Fruit fly (Drosophila melanogaster) Kc167 (cell line): ENCODE data around the gene Zip89B.

Experiments
- Myc ChIP-seq: fragments of >200 bp; optimal IDR thresholded peaks from 2 replicates; lab custom pipeline; 2017; ENCODE audit warnings: missing external identifiers
- Sin3A ChIP-seq: fragments of >200 bp; optimal IDR thresholded peaks from 2 replicates; lab custom pipeline; 2018; ENCODE audit warnings: missing external identifiers
- h ChIP-seq: fragments of >200 bp; optimal IDR thresholded peaks from 3 replicates; lab custom pipeline; 2018; ENCODE audit warnings: missing external identifiers
- insv ChIP-seq: fragments of >200 bp; optimal IDR thresholded peaks from 3 replicates; lab custom pipeline; 2018; ENCODE audit warnings: missing external identifiers
- psq ChIP-seq: fragments of >200 bp; optimal IDR thresholded peaks from 2 replicates; lab custom pipeline; 2017; ENCODE audit warnings: missing external identifiers
- ttk ChIP-seq: sonication (Bioruptor generic); optimal IDR thresholded peaks from 2 replicates; lab custom pipeline; 2017; ENCODE audit warnings: missing external identifiers

Gene Zip89B

DNA sequence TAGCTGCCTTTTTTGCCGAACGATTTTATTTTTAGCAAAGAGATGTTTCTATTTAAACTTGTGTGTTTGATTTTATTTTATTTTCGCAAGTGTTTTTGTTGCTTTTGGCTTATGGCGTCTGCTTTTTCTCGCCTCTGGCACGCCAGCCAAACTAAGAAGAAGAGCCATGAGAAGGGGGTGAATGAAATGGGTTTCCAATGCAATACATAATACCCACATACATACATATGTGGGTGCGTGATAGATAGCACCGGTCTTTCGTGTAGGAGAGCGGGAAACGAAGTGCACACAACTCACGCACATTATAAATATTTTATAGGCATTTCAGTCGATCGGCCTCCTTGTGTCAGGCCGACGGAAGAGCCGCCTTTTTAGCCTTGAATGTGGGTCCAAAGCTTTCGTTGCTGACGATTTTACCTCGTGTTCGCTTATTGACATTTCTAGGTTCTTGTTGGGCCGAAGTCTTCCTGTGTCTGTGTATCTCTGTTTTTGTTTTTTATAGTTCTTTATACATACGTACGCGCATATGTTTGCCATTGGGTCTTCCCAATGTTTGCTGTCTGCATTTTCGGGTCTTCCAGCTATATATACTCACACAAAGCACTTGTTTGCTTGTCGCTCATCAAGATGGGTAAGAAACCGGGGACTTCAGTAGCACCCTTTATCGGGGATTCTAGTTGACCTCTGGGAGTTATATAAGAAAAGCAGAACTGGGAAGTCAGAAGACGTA is 29.5 kb upstream of the Zip89B start:
- TF ChIP-seq ttk (lab: Kevin White, UChicago) = no peak
- TF ChIP-seq Sin3A = no peak
- TF ChIP-seq Myc (lab: Kevin White, UChicago) = no peak
- TF ChIP-seq insv (lab: Kevin White, UChicago) = no peak
- TF ChIP-seq h (lab: Kevin White, UChicago) = no peak
- no peak for TF ChIP-seq psq (lab: Kevin White, UChicago)

DNA sequence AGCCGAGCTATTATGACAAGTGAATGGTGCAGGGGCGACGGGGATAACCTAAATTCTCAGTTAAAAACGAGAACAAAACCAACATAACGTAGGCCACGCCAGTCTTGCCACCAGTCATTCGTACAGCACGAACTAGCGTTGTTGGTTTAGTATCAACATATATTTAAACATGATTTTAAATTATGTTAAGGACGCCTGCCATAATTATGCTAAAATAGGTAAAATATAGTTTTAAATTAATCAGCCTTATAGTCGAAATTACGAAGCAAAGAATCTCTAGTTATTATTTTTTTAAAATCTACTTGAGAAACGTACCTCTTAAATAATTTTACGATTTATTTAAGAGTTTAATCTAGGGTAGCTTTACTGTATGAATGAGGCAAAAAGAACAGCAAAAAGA is 28.6 kb upstream of the Zip89B start:
- TF ChIP-seq Myc (lab: Kevin White, UChicago) (no peak), Sin3A (no peak)

DNA sequence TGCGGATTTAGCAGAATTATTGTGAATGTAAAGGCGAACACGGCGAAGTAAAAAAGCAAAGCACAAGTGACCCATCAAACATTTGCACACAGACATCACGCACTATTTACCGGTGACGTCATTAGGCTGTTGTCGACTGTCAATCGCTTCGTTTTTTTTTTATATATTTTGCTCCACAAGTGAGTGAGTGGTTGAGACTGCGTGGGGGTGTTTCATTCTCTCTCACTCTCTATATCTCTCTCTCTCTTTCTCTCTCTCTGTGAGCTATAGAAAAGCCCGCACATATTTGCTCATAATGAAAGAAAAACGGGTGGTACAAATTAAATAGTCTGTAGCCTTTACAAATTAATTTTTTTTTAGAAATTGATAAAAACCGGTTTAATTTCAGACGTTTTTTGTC is 28.0 kb upstream of the Zip89B start:
- no peak for TF ChIP-seq psq (lab: Kevin White, UChicago)
- TF ChIP-seq ttk (lab: Kevin White, UChicago) = no peak
- TF ChIP-seq Myc (lab: Kevin White, UChicago) = no peak
- TF ChIP-seq insv (lab: Kevin White, UChicago) = no peak
- no peak for TF ChIP-seq h (lab: Kevin White, UChicago)
- TF ChIP-seq Sin3A = no peak

DNA sequence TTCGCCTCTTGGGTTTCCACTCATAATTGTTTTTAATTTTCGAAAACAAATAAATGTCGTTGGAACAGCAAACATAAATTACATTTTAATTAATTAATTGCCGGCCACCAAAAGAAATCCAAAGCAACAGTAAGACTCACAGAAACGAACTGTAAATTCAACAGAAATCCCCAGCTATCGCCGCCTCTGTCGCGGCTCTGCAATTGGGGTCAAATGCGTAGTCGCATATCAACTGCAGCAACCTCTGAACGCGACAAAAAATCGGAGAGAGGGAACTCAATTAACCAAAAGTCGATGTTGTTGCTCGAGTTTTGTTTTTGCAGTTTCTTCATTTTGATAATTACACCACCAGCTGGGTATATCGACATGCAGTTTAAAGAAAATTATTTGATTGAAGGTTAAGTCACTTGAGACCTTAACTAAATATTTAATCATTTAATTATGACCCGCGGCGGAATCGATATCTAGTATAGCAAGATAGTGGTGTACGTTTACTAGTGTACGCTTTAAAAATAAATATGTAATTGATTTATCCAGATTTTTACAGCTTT is 26.1 kb upstream of the Zip89B start:
- TF ChIP-seq Myc (lab: Kevin White, UChicago) (no peak), ttk (lab: Kevin White, UChicago) (no peak), psq (lab: Kevin White, UChicago) (no peak), h (lab: Kevin White, UChicago) (no peak), Sin3A (no peak), insv (lab: Kevin White, UChicago) (no peak)

DNA sequence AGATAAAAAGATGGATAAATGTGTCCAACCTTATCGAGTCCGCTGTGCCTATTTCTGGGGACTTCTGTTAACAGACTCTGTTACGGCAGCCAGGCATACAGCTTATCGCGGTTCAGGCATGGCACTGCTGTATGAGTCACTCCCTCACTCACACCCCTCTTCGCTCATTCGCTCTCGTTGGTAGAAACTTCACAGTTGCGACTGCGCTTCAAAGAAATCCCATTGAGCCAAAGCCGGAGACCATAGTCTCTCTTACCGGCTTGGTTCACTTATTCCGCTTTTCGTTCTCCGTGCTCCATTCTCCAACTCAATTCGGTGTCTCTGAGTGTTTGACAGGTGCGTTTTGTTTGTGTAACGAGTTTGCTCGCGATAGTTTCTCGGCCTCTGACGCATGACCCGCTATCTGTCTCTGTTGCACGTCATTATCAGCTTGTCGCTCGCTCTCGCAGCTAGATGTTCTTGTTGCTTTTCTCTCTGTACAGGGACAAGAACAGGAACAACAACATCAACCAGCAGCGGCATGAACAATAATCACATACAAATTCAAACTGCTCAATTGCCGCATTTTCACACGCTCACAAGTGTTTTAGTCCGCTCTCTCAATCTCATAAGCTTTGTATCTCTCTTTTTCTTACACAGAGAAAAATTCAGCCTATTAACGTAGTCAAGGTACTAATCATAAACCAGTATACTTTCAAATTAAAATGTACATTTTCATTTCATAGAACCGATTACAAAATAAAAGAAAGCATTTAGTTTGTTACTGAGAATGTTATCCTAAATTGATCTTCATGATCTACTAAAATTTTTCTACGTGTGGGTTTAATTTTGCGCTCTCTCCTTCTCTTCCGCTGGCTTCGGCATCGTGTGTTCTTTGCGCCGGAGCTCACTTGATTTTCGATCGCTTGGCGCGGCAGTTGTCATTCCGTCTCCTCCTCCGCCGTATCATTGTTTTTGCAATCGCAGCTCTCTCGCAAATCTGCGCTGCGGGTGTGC is 25.3 kb upstream of the Zip89B start:
- TF ChIP-seq h (lab: Kevin White, UChicago) (no peak), Myc (lab: Kevin White, UChicago) (no peak), psq (lab: Kevin White, UChicago) (no peak), insv (lab: Kevin White, UChicago) (no peak), ttk (lab: Kevin White, UChicago) (no peak), Sin3A (no peak)

DNA sequence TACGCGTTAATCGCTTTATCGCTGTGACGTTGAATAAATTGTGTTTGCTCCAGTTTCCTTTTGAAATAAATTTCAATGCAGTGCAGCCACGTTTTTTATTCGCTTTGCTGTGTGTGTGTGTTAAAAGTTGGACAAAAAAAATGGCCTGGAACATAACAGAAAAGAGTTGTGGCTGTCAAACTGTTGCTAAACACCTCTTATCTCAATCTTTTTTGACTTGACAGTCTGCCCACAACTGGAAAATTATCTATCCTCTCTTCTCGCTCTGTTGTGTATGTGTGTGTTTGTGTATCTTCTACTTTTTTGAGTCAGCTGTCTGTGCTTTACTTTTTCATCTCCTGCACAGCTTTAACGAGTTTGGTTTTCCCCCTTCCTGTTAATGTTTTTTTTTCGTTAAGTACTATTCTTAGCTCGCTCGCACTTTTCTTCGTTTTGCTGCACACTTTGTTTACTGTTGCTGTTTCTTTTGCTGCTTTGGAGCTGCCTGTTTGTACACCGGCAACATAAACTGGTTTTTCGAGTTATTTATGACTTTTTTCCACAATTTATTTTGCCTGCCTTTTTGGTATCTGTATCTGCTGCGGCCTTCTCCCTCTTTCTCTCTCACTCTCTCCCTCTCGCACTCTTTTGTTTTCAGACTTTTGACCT is 24.4 kb upstream of the Zip89B start:
- TF ChIP-seq Myc (lab: Kevin White, UChicago) = no peak
- TF ChIP-seq insv (lab: Kevin White, UChicago) = no peak
- no peak for TF ChIP-seq ttk (lab: Kevin White, UChicago)
- TF ChIP-seq psq (lab: Kevin White, UChicago) = no peak
- no peak for TF ChIP-seq h (lab: Kevin White, UChicago)
- TF ChIP-seq Sin3A = no peak

DNA sequence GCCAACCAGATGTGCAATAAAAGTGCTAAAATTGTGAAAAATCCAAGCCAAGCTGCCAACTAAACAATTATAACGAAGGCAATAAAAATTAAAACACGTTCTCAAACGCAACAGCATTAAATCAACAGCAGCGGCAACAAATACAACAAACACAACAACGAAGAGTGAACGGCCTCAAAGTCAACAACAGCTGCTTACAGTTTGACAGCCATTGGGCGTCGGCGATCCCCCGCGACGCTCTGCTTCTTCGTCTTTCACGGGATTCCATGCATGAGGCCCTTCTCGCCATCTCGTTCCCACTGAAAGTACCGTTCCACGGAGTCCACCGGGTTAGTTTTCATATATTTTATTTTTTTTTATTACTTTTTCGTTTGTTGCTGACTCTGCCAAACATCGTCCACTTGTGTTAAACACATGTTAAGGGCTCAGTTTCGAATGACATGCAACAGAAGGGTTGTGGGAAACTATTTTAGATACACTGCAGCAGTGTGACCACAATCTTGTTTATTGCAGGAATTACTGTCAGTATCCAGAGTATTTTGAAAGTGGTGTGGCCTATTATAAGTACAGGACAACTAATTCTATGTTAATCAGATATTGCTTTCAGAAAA is 23.4 kb upstream of the Zip89B start:
- TF ChIP-seq Sin3A (no peak), insv (lab: Kevin White, UChicago) (no peak), h (lab: Kevin White, UChicago) (no peak), Myc (lab: Kevin White, UChicago) (no peak), ttk (lab: Kevin White, UChicago) (no peak), psq (lab: Kevin White, UChicago) (no peak)

DNA sequence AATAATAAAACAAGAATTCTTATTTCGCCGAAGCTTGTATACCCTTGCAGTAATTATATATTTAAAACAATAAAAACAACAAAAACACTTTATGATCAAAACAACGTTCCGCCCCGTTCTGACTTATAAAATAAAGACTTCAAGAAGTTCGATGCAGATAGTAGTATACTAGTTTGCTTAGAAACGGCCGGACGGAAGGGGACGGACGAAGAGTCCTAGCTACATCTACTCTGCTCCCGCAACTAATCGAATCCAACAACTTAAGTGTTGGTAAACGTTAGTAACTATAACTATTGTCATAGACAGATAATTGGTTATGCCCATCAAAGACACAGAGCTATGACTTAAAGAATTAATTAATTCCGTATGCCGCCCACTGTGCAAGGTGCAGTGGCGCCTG is 21.1 kb upstream of the Zip89B start:
- TF ChIP-seq psq (lab: Kevin White, UChicago) (no peak), insv (lab: Kevin White, UChicago) (no peak), Myc (lab: Kevin White, UChicago) (no peak), Sin3A (no peak), h (lab: Kevin White, UChicago) (no peak)

DNA sequence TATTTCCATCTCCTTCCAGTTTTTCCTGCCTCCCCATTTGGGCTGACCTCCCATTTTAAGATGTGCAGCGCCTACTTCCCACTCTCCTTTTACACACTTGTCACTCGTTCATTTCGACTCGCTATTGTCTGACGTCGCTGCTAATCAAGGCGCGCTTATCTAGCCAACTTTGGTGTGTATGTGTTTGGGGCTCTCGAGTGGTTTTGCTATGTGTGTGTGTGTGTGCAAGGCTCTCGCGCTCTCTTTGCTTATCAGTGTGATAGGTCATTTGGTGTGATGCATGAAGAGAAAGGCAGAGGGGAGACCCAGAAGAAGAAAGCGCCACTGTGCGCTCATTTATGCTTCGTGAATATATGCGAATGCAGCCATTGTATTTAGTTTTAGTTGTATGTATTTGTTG is 20.7 kb upstream of the Zip89B start:
- TF ChIP-seq Myc (lab: Kevin White, UChicago) (no peak), h (lab: Kevin White, UChicago) (no peak), ttk (lab: Kevin White, UChicago) (no peak)

DNA sequence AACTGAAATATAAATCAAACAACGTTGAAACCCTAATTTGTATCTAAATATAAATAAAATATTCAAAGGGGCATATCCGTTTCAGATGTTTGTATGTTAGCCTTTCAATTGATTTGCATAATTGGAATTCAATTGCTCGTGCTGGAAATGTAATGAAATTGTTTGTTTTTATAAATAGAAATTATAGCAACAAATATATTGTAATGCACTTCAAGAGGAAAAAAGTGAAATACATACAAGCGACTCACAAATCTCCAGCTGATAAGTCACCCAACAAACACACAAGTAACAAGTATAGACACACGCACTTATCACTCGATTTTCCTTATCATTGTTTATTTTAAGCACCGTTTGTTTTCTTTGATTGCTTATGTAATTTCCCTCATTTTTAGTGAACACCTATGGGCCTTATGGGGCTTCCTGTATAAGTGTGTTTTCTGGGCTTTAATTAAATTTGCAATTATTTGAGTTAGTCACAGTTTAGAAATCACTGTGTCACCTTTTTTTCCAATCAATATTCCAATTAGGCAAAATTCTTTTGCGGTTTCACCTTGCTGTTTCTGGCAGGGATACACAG is 19.9 kb upstream of the Zip89B start:
- TF ChIP-seq psq (lab: Kevin White, UChicago) (no peak), h (lab: Kevin White, UChicago) (no peak), insv (lab: Kevin White, UChicago) (no peak), Myc (lab: Kevin White, UChicago) (no peak), ttk (lab: Kevin White, UChicago) (no peak), Sin3A (no peak)
